Worm (Caenorhabditis elegans) whole organism, midembryonic: ENCODE data around the gene str-151.

Experiments
- T22C8.4 ChIP-seq: fragments of 200-800 bp; sonication (Bioruptor generic); IDR thresholded peaks from 2 replicates; pipeline ENCODE4 v1.3.6; 2022; ENCODE audit warnings: missing genetic modification characterization, missing compliant biosample characterization
- cog-1 ChIP-seq: sonication (generic microtip); optimal IDR thresholded peaks from 2 replicates; lab custom pipeline; 2016; ENCODE audit warnings: missing genetic modification characterization, missing compliant biosample characterization
- flt-1 ChIP-seq: fragments of 200-800 bp; sonication (Bioruptor generic); IDR thresholded peaks from 2 replicates; pipeline ENCODE4 v1.3.6; 2022; ENCODE audit warnings: missing genetic modification characterization, missing compliant biosample characterization
- klf-2 ChIP-seq: fragments of 200-800 bp; sonication (Bioruptor generic); conservative IDR thresholded peaks from 2 replicates; pipeline ENCODE4 v1.3.6; 2022; ENCODE audit warnings: missing genetic modification reagents, missing genetic modification characterization, missing compliant biosample characterization
- med-1 ChIP-seq: sonication (generic microtip); optimal IDR thresholded peaks from 2 replicates; lab custom pipeline; 2017; ENCODE audit warnings: missing genetic modification characterization, mild to moderate bottlenecking, missing compliant biosample characterization, antibody characterized with exemption, missing genetic modification reagents; ENCODE audit not compliant: insufficient read depth
- ref-1 ChIP-seq: fragments of 200-800 bp; sonication (Bioruptor generic); conservative IDR thresholded peaks from 2 replicates; pipeline ENCODE4 v1.3.6; 2022; ENCODE audit warnings: missing genetic modification reagents, missing genetic modification characterization, missing compliant biosample characterization
- tab-1 ChIP-seq: fragments of 200-800 bp; sonication (Bioruptor generic); IDR thresholded peaks from 2 replicates; pipeline ENCODE4 v1.3.6; 2022; ENCODE audit warnings: missing genetic modification characterization, missing compliant biosample characterization
- ztf-23 ChIP-seq: fragments of 200-800 bp; sonication (Bioruptor generic); IDR thresholded peaks from 2 replicates; pipeline ENCODE4 v1.3.6; 2022; ENCODE audit warnings: missing genetic modification reagents, missing genetic modification characterization, missing compliant biosample characterization
- ztf-29 ChIP-seq: fragments of 200-800 bp; sonication (Bioruptor generic); IDR thresholded peaks from 2 replicates; pipeline ENCODE4 v1.3.6; 2022; ENCODE audit warnings: missing genetic modification reagents, missing genetic modification characterization, missing compliant biosample characterization

- TF ChIP-seq flt-1 (GFP tag; lab: Robert Waterston, UW) (no peak), ztf-29 (no peak), cog-1 (no peak), ztf-23 (GFP tag; lab: Robert Waterston, UW) (no peak), klf-2 (GFP tag; lab: Robert Waterston, UW) (no peak), med-1 (no peak), tab-1 (GFP tag; lab: Robert Waterston, UW) (no peak), ref-1 (GFP tag; lab: Robert Waterston, UW) (no peak), T22C8.4 (GFP tag; lab: Robert Waterston, UW) (no peak)
These were observed 41.5 kb downstream of the str-151 start, which contains the start of gene Y70C5A.4 for ce11 chrV:16617462-16617861.
